Worm (Caenorhabditis elegans): Measurements from ENCODE around the gene srd-5.

DNA sequence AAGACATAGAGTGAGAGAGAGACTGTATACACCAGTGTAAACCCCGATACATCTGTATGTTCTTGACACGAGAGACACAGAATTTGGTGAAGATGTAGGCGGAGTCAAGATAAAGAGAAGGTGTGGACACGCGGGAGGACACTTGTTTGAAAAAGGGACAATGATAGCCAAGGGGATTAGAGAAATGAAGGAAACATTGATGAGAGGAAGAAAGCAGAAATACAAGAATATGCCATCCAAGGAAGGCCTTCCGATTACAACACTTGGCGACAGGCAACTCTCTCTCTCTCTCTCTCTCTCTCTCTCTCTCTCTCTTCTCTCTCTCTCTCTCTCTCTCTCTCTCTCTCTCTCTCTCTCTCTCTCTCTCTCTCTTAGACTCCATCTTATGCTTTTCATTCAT lies 32.3 kb upstream of the srd-5 start:
- no peak for TF ChIP-seq ama-1 (optimal IDR thresholded peaks at IDR 0.05)
- no peak for TF ChIP-seq ama-1 (GFP tag; optimal IDR thresholded peaks at IDR 0.05)
- no peak for TF ChIP-seq ceh-27 (GFP tag; optimal IDR thresholded peaks at IDR 0.05)
- TF ChIP-seq snpc-4 (GFP tag; optimal IDR thresholded peaks at IDR 0.05) = no peak
- no peak for TF ChIP-seq snpc-4 (tag; optimal IDR thresholded peaks at IDR 0.05)
- no peak for TF ChIP-seq F33H1.4 (GFP tag; IDR thresholded peaks at IDR 0.05)

Data from whole organism, young adult.